Fruit fly (Drosophila melanogaster) whole organism, prepupa: ENCODE results near the gene CG5160.

Experiments
- CG10669 ChIP-seq: fragments of 200-800 bp; sonication (Bioruptor generic); optimal IDR thresholded peaks from 3 replicates; lab custom pipeline; 2018; ENCODE audit warnings: missing biosample characterization, mild to moderate bottlenecking, missing genetic modification characterization, moderate library complexity
- CG32006 ChIP-seq: fragments of 200-800 bp; sonication (Bioruptor generic); optimal IDR thresholded peaks from 3 replicates; lab custom pipeline; 2017; ENCODE audit warnings: missing biosample characterization, mild to moderate bottlenecking, missing genetic modification characterization
- CG6163 ChIP-seq: fragments of 200-800 bp; sonication (Bioruptor generic); IDR thresholded peaks from 3 replicates; pipeline ENCODE4 v1.3.6; 2022; ENCODE audit warnings: missing biosample characterization, missing genetic modification characterization
- CG6276 ChIP-seq: fragments of 200-800 bp; sonication (Bioruptor generic); optimal IDR thresholded peaks from 2 replicates; lab custom pipeline; 2017; ENCODE audit warnings: missing biosample characterization, mild to moderate bottlenecking, missing genetic modification characterization
- CG6854 ChIP-seq: fragments of 200-800 bp; sonication (Bioruptor generic); optimal IDR thresholded peaks from 2 replicates; lab custom pipeline; 2017; ENCODE audit warnings: missing biosample characterization, mild to moderate bottlenecking, missing genetic modification characterization
- Hr39 ChIP-seq: fragments of 200-800 bp; sonication (Bioruptor generic); optimal IDR thresholded peaks from 2 replicates; lab custom pipeline; 2016; ENCODE audit warnings: missing biosample characterization, missing genetic modification characterization
- Lpt ChIP-seq: fragments of 200-800 bp; sonication (Bioruptor generic); optimal IDR thresholded peaks from 3 replicates; lab custom pipeline; 2016; ENCODE audit warnings: missing biosample characterization, missing genetic modification characterization
- Sox102F ChIP-seq: fragments of 200-800 bp; sonication (Bioruptor generic); optimal IDR thresholded peaks from 2 replicates; lab custom pipeline; 2016; ENCODE audit warnings: missing biosample characterization, mild to moderate bottlenecking, missing genetic modification characterization
- Sox14 ChIP-seq: fragments of 200-800 bp; sonication (Bioruptor generic); optimal IDR thresholded peaks from 3 replicates; lab custom pipeline; 2016; ENCODE audit warnings: missing biosample characterization, missing genetic modification characterization
- dac ChIP-seq: fragments of 200-800 bp; sonication (Bioruptor generic); optimal IDR thresholded peaks from 2 replicates; lab custom pipeline; 2017; ENCODE audit warnings: missing biosample characterization, mild to moderate bottlenecking, missing genetic modification characterization
- fd59A ChIP-seq: fragments of 200-800 bp; sonication (Bioruptor generic); optimal IDR thresholded peaks from 2 replicates; lab custom pipeline; 2017; ENCODE audit warnings: missing biosample characterization, mild to moderate bottlenecking, missing genetic modification characterization, missing genetic modification reagents
- vri ChIP-seq: fragments of 200-800 bp; sonication (Bioruptor generic); optimal IDR thresholded peaks from 3 replicates; lab custom pipeline; 2016; ENCODE audit warnings: missing biosample characterization, mild to moderate bottlenecking, missing genetic modification characterization

DNA sequence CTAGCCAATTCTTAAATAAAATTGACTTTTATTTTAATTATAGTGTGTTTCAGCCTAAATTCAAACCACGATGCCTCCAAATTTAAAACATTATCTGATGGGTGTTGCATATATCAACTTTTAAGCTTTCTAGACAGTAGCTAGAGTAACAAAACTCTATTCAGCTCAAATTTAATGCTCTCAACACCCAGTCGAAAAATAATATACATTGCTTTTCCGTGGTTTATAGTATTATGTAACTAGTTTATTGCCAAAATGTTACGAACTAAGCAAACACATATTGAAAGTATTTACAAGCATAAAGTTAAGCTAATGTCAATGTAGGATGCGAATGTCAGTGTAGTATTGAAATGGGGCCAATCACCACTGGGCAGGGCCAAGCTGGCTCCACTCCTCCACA lies 31.8 kb upstream of the CG5160 start:
- no peak for TF ChIP-seq CG6276
- TF ChIP-seq dac = no peak
- no peak for TF ChIP-seq CG10669 (GFP tag; lab: Kevin White, UChicago)
- TF ChIP-seq Sox102F (GFP tag; lab: Kevin White, UChicago) = no peak
- no peak for TF ChIP-seq CG6163
- TF ChIP-seq CG6854 = no peak
- TF ChIP-seq CG32006 = no peak
- no peak for TF ChIP-seq Sox14
- TF ChIP-seq vri = no peak
- no peak for TF ChIP-seq Hr39 (GFP tag; lab: Kevin White, UChicago)
- TF ChIP-seq Lpt (GFP tag; lab: Kevin White, UChicago) = no peak
- TF ChIP-seq fd59A (GFP tag; lab: Kevin White, UChicago) = no peak
